Fruit fly (Drosophila melanogaster) whole organism, pupa: Measurements from ENCODE around the gene Gfat1.

Experiments used
- CG12605 ChIP-seq: fragments of 200-800 bp; sonication (Bioruptor generic); IDR thresholded peaks from 2 replicates; pipeline ENCODE4 v1.3.6; 2022; ENCODE audit warnings: missing biosample characterization, missing genetic modification characterization
- CG17806 ChIP-seq: fragments of 200-800 bp; sonication (Bioruptor generic); optimal IDR thresholded peaks from 2 replicates; lab custom pipeline; 2018; ENCODE audit warnings: missing biosample characterization, mild to moderate bottlenecking, missing genetic modification characterization, moderate library complexity
- CG32121 ChIP-seq: fragments of 200-800 bp; sonication (Bioruptor generic); IDR thresholded peaks from 2 replicates; pipeline ENCODE4 v1.3.6; 2022; ENCODE audit warnings: missing biosample characterization, missing genetic modification characterization
- CG34367 ChIP-seq: fragments of 200-800 bp; sonication (Bioruptor generic); optimal IDR thresholded peaks from 2 replicates; lab custom pipeline; 2018; ENCODE audit warnings: missing biosample characterization, mild to moderate bottlenecking, missing genetic modification characterization
- CG8301 ChIP-seq: fragments of 200-800 bp; sonication (Bioruptor generic); optimal IDR thresholded peaks from 2 replicates; lab custom pipeline; 2018; ENCODE audit warnings: missing biosample characterization, mild to moderate bottlenecking, missing genetic modification characterization
- CG9948 ChIP-seq: fragments of 200-800 bp; sonication (Bioruptor generic); optimal IDR thresholded peaks from 2 replicates; lab custom pipeline; 2018; ENCODE audit warnings: missing biosample characterization, mild to moderate bottlenecking, missing genetic modification characterization, moderate library complexity
- D1 ChIP-seq: fragments of 200-800 bp; sonication (Bioruptor generic); optimal IDR thresholded peaks from 2 replicates; lab custom pipeline; 2018; ENCODE audit warnings: missing biosample characterization, mild to moderate bottlenecking, missing genetic modification characterization, moderate library complexity
- EcR ChIP-seq: fragments of 200-800 bp; sonication (Bioruptor generic); optimal IDR thresholded peaks from 3 replicates; lab custom pipeline; 2019; ENCODE audit warnings: missing biosample characterization, missing genetic modification characterization, mild to moderate bottlenecking, moderate library complexity, missing genetic modification reagents
- Pif1A ChIP-seq: fragments of 200-800 bp; sonication (Bioruptor generic); optimal IDR thresholded peaks from 3 replicates; lab custom pipeline; 2016; ENCODE audit warnings: missing biosample characterization, missing genetic modification characterization
- Pif1B ChIP-seq: fragments of 200-800 bp; sonication (Bioruptor generic); optimal IDR thresholded peaks from 3 replicates; lab custom pipeline; 2016; ENCODE audit warnings: missing biosample characterization, missing genetic modification characterization
- Snoo ChIP-seq: fragments of 200-800 bp; sonication (Bioruptor generic); optimal IDR thresholded peaks from 3 replicates; lab custom pipeline; 2017; ENCODE audit warnings: missing biosample characterization, mild to moderate bottlenecking, missing genetic modification characterization, inconsistent platforms
- fd96Ca ChIP-seq: fragments of 200-800 bp; sonication (Bioruptor generic); IDR thresholded peaks from 3 replicates; pipeline ENCODE4 v1.3.6; 2022; ENCODE audit warnings: missing biosample characterization, missing genetic modification characterization

DNA sequence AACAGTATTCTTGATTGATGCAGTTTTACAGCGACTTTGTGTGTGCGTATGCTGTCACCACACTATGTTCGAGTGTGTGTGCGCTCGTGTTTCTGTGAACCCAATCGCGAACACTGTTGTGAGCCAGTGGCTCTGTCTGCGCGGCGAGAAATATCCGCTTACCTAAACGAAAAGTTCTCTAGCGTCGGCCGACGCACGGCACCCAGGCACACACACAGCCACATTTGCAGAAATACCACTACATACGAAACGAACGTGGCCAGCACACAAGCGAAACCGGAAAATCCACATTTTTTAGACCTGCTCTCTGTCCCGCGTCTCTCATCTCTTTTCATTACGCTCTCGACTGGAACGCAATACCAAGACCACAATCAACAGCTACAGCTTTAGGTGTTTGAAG, 48.7 kb downstream of the Gfat1 start:
- TF ChIP-seq Pif1B (GFP tag; lab: Kevin White, UChicago) (no peak), CG9948 (tag; lab: Kevin White, UChicago) (no peak), CG12605 (GFP tag; lab: Robert Waterston, UW) (0 out of 2 replicates have a peak, but pooled peaks have one; percentile 11), CG8301 (tag; lab: Kevin White, UChicago) (no peak), Snoo (no peak), Pif1A (GFP tag; lab: Kevin White, UChicago) (no peak), fd96Ca (GFP tag; lab: Robert Waterston, UW) (no peak), CG34367 (no peak), CG32121 (GFP tag; lab: Robert Waterston, UW) (no peak), D1 (no peak), CG17806 (tag; lab: Kevin White, UChicago) (no peak), EcR (peak; percentile 1)
